Fruit fly (Drosophila melanogaster): Measurements from ENCODE around the gene CG11756.

CG11756 gene

DNA sequence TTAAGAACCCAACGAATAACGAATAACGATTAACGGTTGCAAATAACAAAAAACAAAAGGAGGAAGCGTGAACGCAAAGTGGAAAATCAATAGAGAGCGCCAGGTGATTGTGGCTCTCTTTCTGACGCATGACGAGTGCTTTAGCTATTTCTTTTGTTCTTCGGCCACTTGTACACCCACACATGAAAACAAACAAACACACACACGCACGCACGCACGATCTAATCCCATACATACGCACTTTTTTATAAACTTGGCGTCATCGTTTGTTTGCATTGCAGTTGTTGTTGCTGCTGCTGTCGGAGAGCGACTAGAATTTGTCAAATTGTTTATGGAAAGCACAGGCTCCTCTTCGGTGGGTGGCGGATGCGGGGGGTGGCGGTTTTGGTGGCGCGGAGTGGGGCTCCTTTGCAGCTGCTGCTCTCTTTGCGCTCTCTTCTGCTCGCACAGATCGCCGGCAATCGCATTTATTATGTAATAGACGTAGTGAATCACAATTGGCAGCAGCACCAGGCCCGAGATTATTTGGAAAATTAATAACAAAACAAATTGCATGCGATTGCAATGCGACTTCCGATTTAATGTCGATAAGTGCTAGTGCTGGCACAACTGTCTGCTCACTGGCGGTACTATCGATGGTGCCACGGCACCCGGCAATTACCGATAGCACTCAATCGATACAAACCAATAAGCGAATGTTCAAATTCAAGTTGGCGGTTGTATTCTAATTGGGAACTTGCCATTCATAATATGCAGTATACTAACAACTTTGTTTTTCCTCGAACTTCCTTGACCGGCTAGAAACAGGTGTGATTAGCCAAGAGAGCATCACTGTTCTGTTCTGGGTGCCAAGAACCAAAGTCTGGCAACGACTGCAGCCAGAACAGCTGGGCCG is 8.7 kb upstream of the CG11756 start (continued):
- TF ChIP-seq gt (GFP tag; IDR thresholded peaks at IDR 0.05) (no peak), ind (GFP tag; optimal IDR thresholded peaks at IDR 0.05) (peak; percentile 53), lov (optimal IDR thresholded peaks at IDR 0.05) (no peak), lov (GFP tag; IDR thresholded peaks at IDR 0.05) (0 out of 3 replicates have a peak, but pooled peaks have one; percentile 29), h (optimal IDR thresholded peaks at IDR 0.05) (no peak), eve (GFP tag; optimal IDR thresholded peaks at IDR 0.05) (no peak), zfh2 (GFP tag; optimal IDR thresholded peaks at IDR 0.05) (peak; percentile 77), CG14050 (GFP tag; IDR thresholded peaks at IDR 0.05) (no peak), Sox100B (GFP tag; optimal IDR thresholded peaks at IDR 0.05) (no peak), nerfin-2 (GFP tag; IDR thresholded peaks at IDR 0.05; ENCODE audit: partially characterized antibody) (peak; percentile 73), CG17359 (tag; optimal IDR thresholded peaks at IDR 0.05) (no peak), unc-4 (GFP tag; IDR thresholded peaks at IDR 0.05; ENCODE audit: partially characterized antibody) (peak; percentile 90), CG17385 (GFP tag; optimal IDR thresholded peaks at IDR 0.05) (peak; percentile 14), ab (GFP tag; optimal IDR thresholded peaks at IDR 0.05) (no peak), run (tag; optimal IDR thresholded peaks at IDR 0.05) (no peak), sc (optimal IDR thresholded peaks at IDR 0.05) (no peak), sc (GFP tag; optimal IDR thresholded peaks at IDR 0.05) (no peak), eyg (GFP tag; optimal IDR thresholded peaks at IDR 0.05) (no peak), CG8290 (GFP tag; optimal IDR thresholded peaks at IDR 0.05) (peak; percentile 22), CG8290 (tag; optimal IDR thresholded peaks at IDR 0.05) (peak in 1 of 2 experiments; percentile 79), org-1 (GFP tag; optimal IDR thresholded peaks at IDR 0.05) (no peak), pzg (GFP tag; optimal IDR thresholded peaks at IDR 0.05) (peak; percentile 91), Doc2 (GFP tag; IDR thresholded peaks at IDR 0.05) (no peak), zen2 (GFP tag; IDR thresholded peaks at IDR 0.05; ENCODE audit: partially characterized antibody) (peak; percentile 65; the same call in 1 of the 3 replicates), wor (GFP tag; IDR thresholded peaks at IDR 0.05) (no peak), CG33213 (GFP tag; optimal IDR thresholded peaks at IDR 0.05) (peak; percentile 40), cas (GFP tag; IDR thresholded peaks at IDR 0.05) (no peak), CG2712 (tag; optimal IDR thresholded peaks at IDR 0.05) (peak; percentile 25), HmgZ (tag; optimal IDR thresholded peaks at IDR 0.05) (peak; percentile 66), CG10543 (GFP tag; optimal IDR thresholded peaks at IDR 0.05) (peak; percentile 65), CG3065 (GFP tag; optimal IDR thresholded peaks at IDR 0.05) (no peak), btn (GFP tag; optimal IDR thresholded peaks at IDR 0.05) (no peak), CG18619 (GFP tag; optimal IDR thresholded peaks at IDR 0.05) (no peak), CG14441 (GFP tag; IDR thresholded peaks at IDR 0.05) (no peak), CG11695 (GFP tag; IDR thresholded peaks at IDR 0.05) (no peak), pros (GFP tag; optimal IDR thresholded peaks at IDR 0.05) (no peak), Mad (GFP tag; optimal IDR thresholded peaks at IDR 0.05) (no peak), chinmo (GFP tag; IDR thresholded peaks at IDR 0.05; ENCODE audit: partially characterized antibody) (peak; percentile 92; the same call in 3 of the 4 replicates), CG17186 (GFP tag; optimal IDR thresholded peaks at IDR 0.05) (peak; percentile 71), p53 (GFP tag; optimal IDR thresholded peaks at IDR 0.05) (no peak), CG1603 (tag; optimal IDR thresholded peaks at IDR 0.05) (peak; percentile 89), Side (GFP tag; optimal IDR thresholded peaks at IDR 0.05) (peak; percentile 54), E2f2 (GFP tag; IDR thresholded peaks at IDR 0.05) (peak; percentile 74), prd (optimal IDR thresholded peaks at IDR 0.05) (no peak), prd (GFP tag; IDR thresholded peaks at IDR 0.05) (0 out of 3 replicates have a peak, but pooled peaks have one; percentile 20), Dip3 (GFP tag; optimal IDR thresholded peaks at IDR 0.05) (peak; percentile 52), BEAF-32 (GFP tag; optimal IDR thresholded peaks at IDR 0.05) (peak; percentile 93), CG9215 (GFP tag; IDR thresholded peaks at IDR 0.05) (peak; percentile 85), pho (GFP tag; optimal IDR thresholded peaks at IDR 0.05) (peak; percentile 53), CG13123 (GFP tag; optimal IDR thresholded peaks at IDR 0.05) (peak; percentile 45), CG32767 (GFP tag; IDR thresholded peaks at IDR 0.05) (no peak)
